Worm (Caenorhabditis elegans) whole organism, L3 larva: ENCODE data around the gene srx-28.

Source experiments
- R02D3.7 ChIP-seq: fragments of 150-350 bp; optimal IDR thresholded peaks from 2 replicates; lab custom pipeline; 2014; ENCODE audit warnings: missing biosample characterization, missing genetic modification characterization
- ceh-82 ChIP-seq: fragments of 150-350 bp; optimal IDR thresholded peaks from 2 replicates; lab custom pipeline; 2014; ENCODE audit warnings: missing biosample characterization, missing genetic modification characterization
- elt-3 ChIP-seq, 3 experiments: fragments of 150-350 bp in 1 of 3; sonication (generic microtip) in 2 of 3; optimal IDR thresholded peaks; 2 replicates in 2 of 3; 4 replicates in 1 of 3; lab custom pipeline; 2014 to 2017; ENCODE audit warnings: missing biosample characterization in 3 of 3, missing genetic modification characterization in 3 of 3
- fos-1 ChIP-seq: fragments of 150-350 bp; optimal IDR thresholded peaks from 2 replicates; lab custom pipeline; 2014; ENCODE audit warnings: missing biosample characterization, missing genetic modification characterization
- lin-15B ChIP-seq: fragments of 150-350 bp; optimal IDR thresholded peaks from 2 replicates; lab custom pipeline; 2014; ENCODE audit warnings: missing biosample characterization, missing genetic modification characterization
- lin-39 ChIP-seq: fragments of 150-350 bp; optimal IDR thresholded peaks from 2 replicates; lab custom pipeline; 2018; ENCODE audit warnings: missing biosample characterization, missing genetic modification reagents, missing genetic modification characterization
- mml-1 ChIP-seq: fragments of 150-350 bp; sonication (generic microtip); optimal IDR thresholded peaks from 3 replicates; lab custom pipeline; 2014; ENCODE audit warnings: missing biosample characterization, missing genetic modification characterization
- nhr-12 ChIP-seq: fragments of 150-350 bp; optimal IDR thresholded peaks from 2 replicates; lab custom pipeline; 2014; ENCODE audit warnings: missing biosample characterization, missing genetic modification characterization
- nhr-76 ChIP-seq: fragments of 150-350 bp; sonication (generic microtip); optimal IDR thresholded peaks from 5 replicates; lab custom pipeline; 2014; ENCODE audit warnings: missing biosample characterization, missing genetic modification characterization
- nhr-77 ChIP-seq: fragments of 150-350 bp; optimal IDR thresholded peaks from 2 replicates; lab custom pipeline; 2014; ENCODE audit warnings: missing biosample characterization, missing genetic modification characterization
- pqm-1 ChIP-seq: fragments of 150-350 bp; optimal IDR thresholded peaks from 2 replicates; lab custom pipeline; 2017; ENCODE audit warnings: missing biosample characterization, missing genetic modification characterization, inconsistent platforms
- sea-2 ChIP-seq: fragments of 150-350 bp; sonication (generic microtip); optimal IDR thresholded peaks from 4 replicates; lab custom pipeline; 2014; ENCODE audit warnings: missing biosample characterization, missing genetic modification reagents, missing genetic modification characterization
- ztf-11 ChIP-seq: fragments of 150-350 bp; optimal IDR thresholded peaks from 2 replicates; lab custom pipeline; 2014; ENCODE audit warnings: missing biosample characterization, missing genetic modification characterization

- no peak for TF ChIP-seq lin-15B (tag; lab: Kevin White, UChicago)
- no peak for TF ChIP-seq mml-1 (tag; lab: Kevin White, UChicago)
- no peak for TF ChIP-seq elt-3 (tag; optimal IDR thresholded peaks at IDR 0.05; lab: Kevin White, UChicago)
- no peak for TF ChIP-seq nhr-76 (tag; lab: Kevin White, UChicago)
- no peak for TF ChIP-seq nhr-77 (tag; lab: Kevin White, UChicago)
- no peak for TF ChIP-seq pqm-1 (tag; lab: Kevin White, UChicago)
- TF ChIP-seq fos-1 (tag; lab: Kevin White, UChicago): no peak
- no peak for TF ChIP-seq sea-2 (GFP tag; lab: Kevin White, UChicago)
- TF ChIP-seq ztf-11 (tag; lab: Kevin White, UChicago): no peak
- no peak for TF ChIP-seq R02D3.7 (tag; lab: Kevin White, UChicago)
- TF ChIP-seq nhr-12 (tag; lab: Kevin White, UChicago): no peak
- TF ChIP-seq lin-39 (tag; lab: Kevin White, UChicago): no peak
- TF ChIP-seq ceh-82: no peak
These were observed 38.3 kb downstream of the srx-28 start, which contains the start of gene srt-29 for ce11 chrV:2718688-2719185.
